Fruit fly (Drosophila melanogaster): ENCODE data around the gene Hexo1.

DNA sequence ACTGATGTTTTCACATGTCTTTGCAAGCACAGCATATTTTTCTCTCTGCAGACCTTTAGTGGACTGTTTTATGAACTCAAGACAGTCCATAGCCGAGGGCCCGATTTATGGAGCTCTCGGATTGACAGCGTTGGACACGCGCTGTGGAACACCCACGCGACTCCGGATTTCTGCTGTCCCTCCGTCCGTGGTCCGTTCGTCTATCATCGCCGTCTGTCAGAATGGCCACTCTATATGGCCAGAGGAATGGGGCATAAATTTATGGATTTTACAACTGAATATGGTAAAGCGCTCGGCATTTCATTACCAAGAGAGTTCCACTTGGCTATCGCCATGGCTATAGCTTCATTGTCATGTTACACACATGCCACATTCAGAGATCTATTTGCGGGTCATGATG is 39.6 kb downstream of the Hexo1 start:
- TF ChIP-seq bab1 (GFP tag; optimal IDR thresholded peaks at IDR 0.05) (no peak), kay (GFP tag; ENCODE audit: borderline replicate concordance) (no peak)
